Worm (Caenorhabditis elegans) whole organism, late embryonic: Measurements from ENCODE around the gene fbxa-208.

Source experiments
- T23F11.4 ChIP-seq: fragments of 200-800 bp; sonication (Bioruptor generic); optimal IDR thresholded peaks from 2 replicates; lab custom pipeline; 2018; ENCODE audit warnings: mild to moderate bottlenecking, missing genetic modification characterization, missing compliant biosample characterization
- ama-1 ChIP-seq: fragments of 150-350 bp; optimal IDR thresholded peaks from 2 replicates; lab custom pipeline; 2014
- ceh-2 ChIP-seq: sonication (generic microtip); optimal IDR thresholded peaks from 2 replicates; lab custom pipeline; 2016; ENCODE audit warnings: missing genotype, missing genetic modification characterization, missing compliant biosample characterization
- ceh-45 ChIP-seq: fragments of 200-800 bp; sonication (Bioruptor generic); IDR thresholded peaks from 2 replicates; pipeline ENCODE4 v1.3.6; 2022; ENCODE audit warnings: missing genetic modification reagents, missing genetic modification characterization, missing compliant biosample characterization
- ceh-9 ChIP-seq: sonication (generic microtip); optimal IDR thresholded peaks from 2 replicates; lab custom pipeline; 2016; ENCODE audit warnings: mild to moderate bottlenecking, missing genetic modification characterization, inconsistent platforms, missing compliant biosample characterization
- elt-2 ChIP-seq: sonication (generic microtip); optimal IDR thresholded peaks from 2 replicates; lab custom pipeline; 2016; ENCODE audit warnings: missing genetic modification reagents, missing genetic modification characterization, missing compliant biosample characterization
- gmeb-2 ChIP-seq: sonication (generic microtip); optimal IDR thresholded peaks from 2 replicates; lab custom pipeline; 2016; ENCODE audit warnings: missing genetic modification characterization, inconsistent platforms, missing compliant biosample characterization
- hlh-15 ChIP-seq: sonication (generic microtip); optimal IDR thresholded peaks from 2 replicates; lab custom pipeline; 2016; ENCODE audit warnings: missing genetic modification characterization, missing compliant biosample characterization
- mec-3 ChIP-seq: sonication (generic microtip); optimal IDR thresholded peaks from 2 replicates; lab custom pipeline; 2016; ENCODE audit warnings: borderline replicate concordance, missing genetic modification characterization, missing compliant biosample characterization
- pha-4 ChIP-seq: fragments of 150-350 bp; optimal IDR thresholded peaks from 2 replicates; lab custom pipeline; 2018; ENCODE audit warnings: missing biosample characterization, missing genetic modification reagents, missing genetic modification characterization
- pros-1 ChIP-seq: fragments of 150-350 bp; optimal IDR thresholded peaks from 2 replicates; lab custom pipeline; 2014; ENCODE audit warnings: missing biosample characterization, missing genetic modification reagents, missing genetic modification characterization
- sdc-2 ChIP-seq: sonication (generic microtip); optimal IDR thresholded peaks from 2 replicates; lab custom pipeline; 2016; ENCODE audit warnings: missing genotype, missing genetic modification characterization, missing compliant biosample characterization
- unc-86 ChIP-seq: sonication (generic microtip); optimal IDR thresholded peaks from 2 replicates; lab custom pipeline; 2016; ENCODE audit warnings: missing genetic modification characterization, missing compliant biosample characterization

DNA sequence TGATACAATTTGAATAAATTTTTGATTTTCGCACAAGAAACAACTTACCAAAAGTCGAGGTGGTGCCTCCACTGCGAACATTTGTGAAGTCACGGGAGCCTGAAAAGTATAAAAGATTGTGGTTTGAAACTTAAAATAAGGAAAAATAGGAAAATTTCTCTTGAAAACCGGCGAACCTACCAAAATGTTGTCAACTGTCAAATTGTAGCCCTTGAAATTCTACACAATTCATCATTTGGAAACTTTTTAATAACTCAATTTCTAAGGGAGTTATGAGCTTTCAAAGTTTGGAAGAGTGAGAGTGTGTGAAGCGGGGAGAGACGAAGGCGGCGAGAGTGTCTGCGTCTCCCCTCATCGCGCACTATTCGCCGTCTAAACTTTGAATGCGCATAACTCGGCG is 26.4 kb upstream of the fbxa-208 start, which contains the start of gene pes-4:
- TF ChIP-seq ceh-2 (tag; lab: Kevin White, UChicago) (no peak), ama-1 (lab: Kevin White, UChicago) (no peak), elt-2 (no peak), ceh-45 (GFP tag; lab: Robert Waterston, UW) (no peak), pha-4 (tag; lab: Kevin White, UChicago) (no peak), mec-3 (tag; lab: Kevin White, UChicago) (no peak), unc-86 (tag; lab: Kevin White, UChicago) (no peak), gmeb-2 (tag; lab: Kevin White, UChicago) (no peak), pros-1 (tag; lab: Kevin White, UChicago) (no peak), hlh-15 (tag; lab: Kevin White, UChicago) (no peak), sdc-2 (tag; lab: Kevin White, UChicago) (no peak), T23F11.4 (GFP tag; lab: Kevin White, UChicago) (no peak), ceh-9 (tag; lab: Kevin White, UChicago) (no peak)
